Worm (Caenorhabditis elegans) whole organism, L4 larva: Measurements from ENCODE around the gene K06B4.15.
A peak's percentile ranks its signal among the peaks of the same experiment; 100 is the strongest.

Experiments
- D1046.2 ChIP-seq: fragments of 200-800 bp; sonication (Bioruptor generic); IDR thresholded peaks from 2 replicates; pipeline ENCODE4 v1.3.6; 2022; ENCODE audit warnings: missing genetic modification characterization, missing compliant biosample characterization
- F37D6.2 ChIP-seq: sonication (generic microtip); optimal IDR thresholded peaks from 2 replicates; lab custom pipeline; 2016; ENCODE audit warnings: mild to moderate bottlenecking, missing genetic modification characterization, missing compliant biosample characterization
- Y48G9A.11 ChIP-seq: fragments of 200-800 bp; sonication (Bioruptor generic); IDR thresholded peaks from 2 replicates; pipeline ENCODE4 v1.3.6; 2022; ENCODE audit warnings: missing genetic modification reagents, missing genetic modification characterization, missing compliant biosample characterization
- ZK337.2 ChIP-seq: fragments of 200-800 bp; sonication (Bioruptor generic); IDR thresholded peaks from 2 replicates; pipeline ENCODE4 v1.3.6; 2022; ENCODE audit warnings: missing genetic modification reagents, missing genetic modification characterization, missing compliant biosample characterization
- aha-1 ChIP-seq: fragments of 150-350 bp; peaks from one replicate; lab custom pipeline; 2014; ENCODE audit warnings: missing biosample characterization, missing genetic modification characterization
- ceh-20 ChIP-seq: fragments of 200-800 bp; sonication (Bioruptor generic); IDR thresholded peaks from 2 replicates; pipeline ENCODE4 v1.3.6; 2022; ENCODE audit warnings: missing genetic modification reagents, missing genetic modification characterization, missing compliant biosample characterization
- ceh-32 ChIP-seq: sonication (generic microtip); optimal IDR thresholded peaks from 2 replicates; lab custom pipeline; 2016; ENCODE audit warnings: mild to moderate bottlenecking, missing genetic modification characterization, missing compliant biosample characterization; ENCODE audit not compliant: poor library complexity
- ceh-62 ChIP-seq: sonication (generic microtip); optimal IDR thresholded peaks from 2 replicates; lab custom pipeline; 2017; ENCODE audit warnings: missing biosample characterization, missing genetic modification characterization
- ces-1 ChIP-seq: fragments of 150-350 bp; sonication (generic microtip); optimal IDR thresholded peaks from 4 replicates; lab custom pipeline; 2014; ENCODE audit warnings: missing biosample characterization, missing genetic modification reagents, missing genetic modification characterization
- daf-16 ChIP-seq, 3 experiments: sonication (generic microtip); optimal IDR thresholded peaks; 2 replicates each; lab custom pipeline; 2016 to 2017; ENCODE audit warnings: missing genetic modification characterization in 3 of 3, missing genetic modification reagents in 3 of 3, mild to moderate bottlenecking in 2 of 3, missing compliant biosample characterization in 2 of 3, missing biosample characterization in 1 of 3, moderate library complexity in 1 of 3
- dve-1 ChIP-seq: sonication (generic microtip); optimal IDR thresholded peaks from 2 replicates; lab custom pipeline; 2017; ENCODE audit warnings: antibody characterized with exemption, mild to moderate bottlenecking, missing genetic modification characterization, missing compliant biosample characterization; ENCODE audit not compliant: insufficient read depth
- egl-43 ChIP-seq: fragments of 200-800 bp; sonication (Bioruptor generic); IDR thresholded peaks from 2 replicates; pipeline ENCODE4 v1.3.6; 2022; ENCODE audit warnings: missing genetic modification reagents, missing genetic modification characterization, missing compliant biosample characterization
- gei-8 ChIP-seq: fragments of 200-800 bp; sonication (Bioruptor generic); optimal IDR thresholded peaks from 2 replicates; lab custom pipeline; 2018; ENCODE audit warnings: mild to moderate bottlenecking, missing genetic modification characterization, missing compliant biosample characterization
- hif-1 ChIP-seq, 2 experiments: sonication (generic microtip); optimal IDR thresholded peaks; 2 replicates each; lab custom pipeline; 2016 to 2017; ENCODE audit warnings: missing compliant biosample characterization in 2 of 2, missing genetic modification characterization in 2 of 2, missing genetic modification reagents in 2 of 2, missing genotype in 2 of 2, mild to moderate bottlenecking in 1 of 2
- jun-1 ChIP-seq: fragments of 150-350 bp; optimal IDR thresholded peaks from 2 replicates; lab custom pipeline; 2014; ENCODE audit warnings: missing biosample characterization, missing genetic modification reagents, missing genetic modification characterization
- lin-13 ChIP-seq: fragments of 150-350 bp; optimal IDR thresholded peaks from 2 replicates; lab custom pipeline; 2014; ENCODE audit warnings: missing biosample characterization, missing genetic modification reagents, missing genetic modification characterization
- lin-15B ChIP-seq: fragments of 150-350 bp; sonication (generic microtip); optimal IDR thresholded peaks from 3 replicates; lab custom pipeline; 2014; ENCODE audit warnings: missing biosample characterization, missing genetic modification characterization
- lin-38 ChIP-seq: fragments of 200-800 bp; sonication (Bioruptor generic); IDR thresholded peaks from 2 replicates; pipeline ENCODE4 v1.3.6; 2022; ENCODE audit warnings: missing genetic modification reagents, missing genetic modification characterization, missing compliant biosample characterization
- lin-39 ChIP-seq: fragments of 150-350 bp; optimal IDR thresholded peaks from 2 replicates; lab custom pipeline; 2014; ENCODE audit warnings: missing biosample characterization, missing genetic modification reagents, missing genetic modification characterization
- madf-5 ChIP-seq, 2 experiments: fragments of 200-800 bp; sonication (Bioruptor generic); IDR thresholded peaks; 2 replicates each; pipeline ENCODE4 v1.3.6; 2022; ENCODE audit warnings: missing compliant biosample characterization in 2 of 2, missing genetic modification characterization in 2 of 2
- mdl-1 ChIP-seq, 2 experiments: fragments of 150-350 bp in 1 of 2; sonication (generic microtip) in 1 of 2; optimal IDR thresholded peaks; 2 replicates each; lab custom pipeline; 2014 to 2017; ENCODE audit warnings: missing biosample characterization in 2 of 2, missing genetic modification characterization in 2 of 2
- mxl-3 ChIP-seq: fragments of 200-800 bp; sonication (Bioruptor generic); optimal IDR thresholded peaks from 2 replicates; lab custom pipeline; 2018; ENCODE audit warnings: mild to moderate bottlenecking, missing genetic modification characterization, missing compliant biosample characterization
- nhr-10 ChIP-seq: fragments of 150-350 bp; optimal IDR thresholded peaks from 2 replicates; lab custom pipeline; 2014; ENCODE audit warnings: missing biosample characterization, missing genetic modification characterization
- nhr-102 ChIP-seq: sonication (generic microtip); optimal IDR thresholded peaks from 2 replicates; lab custom pipeline; 2016; ENCODE audit warnings: mild to moderate bottlenecking, missing genetic modification characterization, moderate library complexity, missing compliant biosample characterization
- nhr-11 ChIP-seq: fragments of 150-350 bp; optimal IDR thresholded peaks from 2 replicates; lab custom pipeline; 2014; ENCODE audit warnings: missing biosample characterization, missing genetic modification characterization
- nhr-28 ChIP-seq: fragments of 150-350 bp; optimal IDR thresholded peaks from 2 replicates; lab custom pipeline; 2014; ENCODE audit warnings: missing biosample characterization, missing genetic modification characterization
- nhr-41 ChIP-seq: fragments of 200-800 bp; sonication (Bioruptor generic); IDR thresholded peaks from 2 replicates; pipeline ENCODE4 v1.3.6; 2022; ENCODE audit warnings: missing genetic modification reagents, missing genetic modification characterization, missing compliant biosample characterization
- nhr-48 ChIP-seq: sonication (generic microtip); optimal IDR thresholded peaks from 2 replicates; lab custom pipeline; 2016; ENCODE audit warnings: mild to moderate bottlenecking, missing genetic modification characterization, missing compliant biosample characterization
- nhr-76 ChIP-seq: fragments of 150-350 bp; optimal IDR thresholded peaks from 2 replicates; lab custom pipeline; 2014; ENCODE audit warnings: missing biosample characterization, missing genetic modification characterization
- php-3 ChIP-seq: fragments of 200-800 bp; sonication (Bioruptor generic); IDR thresholded peaks from 2 replicates; pipeline ENCODE4 v1.3.6; 2022; ENCODE audit warnings: missing genetic modification reagents, missing genetic modification characterization, missing compliant biosample characterization
- skn-1 ChIP-seq: fragments of 150-350 bp; optimal IDR thresholded peaks from 2 replicates; lab custom pipeline; 2014; ENCODE audit warnings: missing biosample characterization, missing genetic modification characterization
- spr-3 ChIP-seq: fragments of 200-800 bp; sonication (Bioruptor generic); optimal IDR thresholded peaks from 2 replicates; lab custom pipeline; 2018; ENCODE audit warnings: mild to moderate bottlenecking, missing genetic modification characterization, missing compliant biosample characterization
- tag-97 ChIP-seq: fragments of 200-800 bp; sonication (Bioruptor generic); IDR thresholded peaks from 2 replicates; pipeline ENCODE4 v1.3.6; 2022; ENCODE audit warnings: missing genetic modification characterization, missing compliant biosample characterization
- tra-1 ChIP-seq: fragments of 200-800 bp; sonication (Bioruptor generic); IDR thresholded peaks from 2 replicates; pipeline ENCODE4 v1.3.6; 2022; ENCODE audit warnings: missing genetic modification reagents, missing genetic modification characterization, missing compliant biosample characterization
- unc-62 ChIP-seq, 3 experiments: fragments of 150-350 bp in 1 of 3; sonication (generic microtip); optimal IDR thresholded peaks in 2 of 3; peaks in 1 of 3; 1 replicate in 1 of 3; 2 replicates in 2 of 3; lab custom pipeline; 2014 to 2017; ENCODE audit warnings: missing biosample characterization in 3 of 3, missing genetic modification characterization in 3 of 3, missing genetic modification reagents in 3 of 3, missing genotype in 1 of 3
- vab-7 ChIP-seq: fragments of 200-800 bp; sonication (Bioruptor generic); IDR thresholded peaks from 2 replicates; pipeline ENCODE4 v1.3.6; 2022; ENCODE audit warnings: missing genetic modification reagents, missing genetic modification characterization, missing compliant biosample characterization
- zfp-2 ChIP-seq: sonication (generic microtip); optimal IDR thresholded peaks from 2 replicates; lab custom pipeline; 2016; ENCODE audit warnings: mild to moderate bottlenecking, missing genetic modification characterization, missing compliant biosample characterization
- ztf-11 ChIP-seq: fragments of 150-350 bp; optimal IDR thresholded peaks from 2 replicates; lab custom pipeline; 2014; ENCODE audit warnings: missing biosample characterization, missing genetic modification characterization

The K06B4.15 gene

DNA sequence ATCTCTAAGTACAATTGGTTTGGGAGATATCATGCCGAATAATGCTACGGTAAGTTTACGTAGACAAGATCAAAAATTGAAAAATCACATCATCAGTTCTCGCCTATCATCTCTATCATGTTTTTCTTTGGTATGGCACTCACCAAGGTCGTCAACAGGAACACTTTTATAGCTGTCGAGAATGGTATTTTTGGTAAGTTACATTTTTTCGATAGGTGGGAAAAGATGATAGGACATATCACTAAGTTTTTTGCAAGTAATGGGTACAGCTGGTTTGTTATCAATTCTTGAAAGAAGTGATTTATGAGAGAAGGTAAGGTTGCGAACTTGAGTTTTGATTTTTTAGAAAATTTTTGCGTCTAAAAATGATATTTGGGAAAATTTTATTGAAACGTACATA lies 37.7 kb downstream of the K06B4.15 start:
- TF ChIP-seq unc-62 (GFP tag; optimal IDR thresholded peaks at IDR 0.05 in 1 of 2; lab: Kevin White, UChicago) (peak in 1 of 2 experiments; percentile 81), unc-62 (tag; optimal IDR thresholded peaks at IDR 0.05; lab: Kevin White, UChicago) (no peak), tra-1 (GFP tag; lab: Robert Waterston, UW) (0 out of 2 replicates have a peak, but pooled peaks have one; percentile 31), php-3 (no peak), nhr-28 (tag; lab: Kevin White, UChicago) (peak; percentile 55), aha-1 (tag; lab: Kevin White, UChicago) (no peak), ceh-20 (0 out of 2 replicates have a peak, but pooled peaks have one; percentile 20), lin-15B (tag; lab: Kevin White, UChicago) (no peak), hif-1 (tag; optimal IDR thresholded peaks at IDR 0.05; lab: Kevin White, UChicago) (no peak), lin-39 (tag; lab: Kevin White, UChicago) (no peak), nhr-76 (tag; lab: Kevin White, UChicago) (no peak), Y48G9A.11 (no peak), ceh-62 (tag; lab: Kevin White, UChicago) (no peak), gei-8 (no peak), nhr-41 (GFP tag; lab: Robert Waterston, UW) (no peak), F37D6.2 (tag; lab: Kevin White, UChicago) (no peak), spr-3 (GFP tag; lab: Kevin White, UChicago) (no peak), D1046.2 (GFP tag; lab: Robert Waterston, UW) (no peak), ces-1 (no peak)

DNA sequence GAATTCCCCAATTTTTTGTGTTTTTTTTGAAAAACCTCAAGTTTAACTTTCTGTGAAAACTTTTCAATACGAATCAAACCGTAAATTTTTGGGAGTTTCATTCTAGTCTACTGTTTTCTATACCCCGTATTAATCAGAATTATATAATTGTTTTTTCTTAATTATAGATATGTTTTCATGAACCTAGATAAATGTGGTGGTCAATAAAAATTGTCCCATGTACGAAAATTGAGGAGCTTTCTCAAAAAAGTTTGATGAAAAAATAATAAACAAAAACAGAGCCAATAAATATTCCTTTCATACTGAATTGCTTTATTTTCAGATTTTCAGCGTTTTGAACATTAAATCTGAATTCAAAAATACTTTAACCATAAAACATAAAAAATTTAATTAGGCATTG lies 40.2 kb downstream of the K06B4.15 start, which contains the start of gene Y6E2A.1:
Y6E2A.1 (minus strand) TSS at position 101 of the 400 bp plus-strand sequence.
- TF ChIP-seq skn-1 (tag; lab: Kevin White, UChicago) (no peak), aha-1 (tag; lab: Kevin White, UChicago) (no peak), unc-62 (GFP tag; optimal IDR thresholded peaks at IDR 0.05 in 1 of 2; lab: Kevin White, UChicago) (no peak), unc-62 (tag; optimal IDR thresholded peaks at IDR 0.05; lab: Kevin White, UChicago) (no peak), nhr-28 (tag; lab: Kevin White, UChicago) (no peak), zfp-2 (tag; lab: Kevin White, UChicago) (no peak), lin-38 (no peak), ceh-32 (tag; lab: Kevin White, UChicago) (no peak), ceh-62 (tag; lab: Kevin White, UChicago) (no peak), nhr-10 (tag; lab: Kevin White, UChicago) (no peak)

DNA sequence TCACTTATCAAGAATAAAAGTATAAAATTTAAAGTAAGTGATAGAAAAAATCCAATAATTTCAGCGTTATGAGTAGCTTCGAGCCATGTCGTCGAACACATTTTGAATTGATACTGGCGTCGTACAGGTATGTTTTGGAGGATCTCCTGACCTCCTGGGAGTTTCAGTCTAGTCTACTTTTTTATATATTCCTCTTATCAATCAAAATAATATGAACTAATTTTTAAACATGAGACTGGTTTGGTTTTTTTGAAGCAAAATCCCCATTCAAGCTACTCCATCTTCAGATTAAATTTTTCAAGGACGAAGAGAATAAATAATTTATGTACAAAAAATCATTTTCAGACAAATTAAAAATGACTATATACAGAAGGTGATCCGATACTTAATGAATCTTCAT lies 41.7 kb downstream of the K06B4.15 start, which contains the start of gene str-101:
str-101 (minus strand) TSS at position 101 of the 400 bp plus-strand sequence.
- no peak for TF ChIP-seq tag-97 (GFP tag; lab: Robert Waterston, UW)
- TF ChIP-seq mxl-3 (GFP tag; lab: Kevin White, UChicago), result no peak
- TF ChIP-seq jun-1 (tag; lab: Kevin White, UChicago), result no peak
- TF ChIP-seq nhr-48 (tag; lab: Kevin White, UChicago), result no peak
- TF ChIP-seq ceh-32 (tag; lab: Kevin White, UChicago), result no peak
- no peak for TF ChIP-seq php-3
- TF ChIP-seq madf-5 (GFP tag; IDR thresholded peaks at IDR 0.05; lab: Robert Waterston, UW), result no peak
- TF ChIP-seq ZK337.2 (GFP tag; lab: Robert Waterston, UW), result no peak
- TF ChIP-seq ztf-11 (tag; lab: Kevin White, UChicago), result no peak
- TF ChIP-seq mdl-1 (tag; optimal IDR thresholded peaks at IDR 0.05; lab: Kevin White, UChicago), result no peak
- no peak for TF ChIP-seq nhr-102 (tag; lab: Kevin White, UChicago)
- no peak for TF ChIP-seq ceh-62 (tag; lab: Kevin White, UChicago)
- TF ChIP-seq gei-8, result no peak
- no peak for TF ChIP-seq vab-7
- no peak for TF ChIP-seq dve-1 (tag; lab: Kevin White, UChicago)
- no peak for TF ChIP-seq daf-16 (GFP tag; optimal IDR thresholded peaks at IDR 0.05; lab: Kevin White, UChicago)
- TF ChIP-seq daf-16 (tag; optimal IDR thresholded peaks at IDR 0.05; lab: Kevin White, UChicago), result no peak
- TF ChIP-seq egl-43 (GFP tag; lab: Robert Waterston, UW), result no peak
- TF ChIP-seq nhr-11, result no peak
- no peak for TF ChIP-seq lin-13 (GFP tag; lab: Kevin White, UChicago)
